Worm (Caenorhabditis elegans) whole organism, mixed stage, embryonic: ENCODE data around the gene F11A10.6.

Experiments
- M03D4.4 ChIP-seq: sonication (generic microtip); optimal IDR thresholded peaks from 2 replicates; lab custom pipeline; 2017; ENCODE audit warnings: mild to moderate bottlenecking, missing genetic modification characterization, missing compliant biosample characterization
- bed-3 ChIP-seq: fragments of 200-800 bp; sonication (Bioruptor generic); optimal IDR thresholded peaks from 3 replicates; lab custom pipeline; 2018; ENCODE audit warnings: mild to moderate bottlenecking, missing genetic modification characterization, moderate library complexity, missing compliant biosample characterization
- blmp-1 ChIP-seq: fragments of 150-350 bp; optimal IDR thresholded peaks from 2 replicates; lab custom pipeline; 2014; ENCODE audit warnings: missing biosample characterization, missing genetic modification characterization
- ceh-43 ChIP-seq: fragments of 200-800 bp; sonication (Bioruptor generic); optimal IDR thresholded peaks from 2 replicates; lab custom pipeline; 2018; ENCODE audit warnings: mild to moderate bottlenecking, missing genetic modification characterization, moderate library complexity, missing compliant biosample characterization
- ces-1 ChIP-seq: fragments of 150-350 bp; optimal IDR thresholded peaks from 2 replicates; lab custom pipeline; 2014; ENCODE audit warnings: missing biosample characterization, missing genetic modification reagents, missing genetic modification characterization
- cnd-1 ChIP-seq: fragments of 200-800 bp; sonication (Bioruptor generic); optimal IDR thresholded peaks from 2 replicates; lab custom pipeline; 2018; ENCODE audit warnings: mild to moderate bottlenecking, missing genetic modification characterization, missing compliant biosample characterization
- drap-1 ChIP-seq: fragments of 200-800 bp; sonication (Bioruptor generic); optimal IDR thresholded peaks from 3 replicates; lab custom pipeline; 2018; ENCODE audit warnings: mild to moderate bottlenecking, missing genetic modification characterization, missing compliant biosample characterization
- elt-1 ChIP-seq: sonication (generic microtip); optimal IDR thresholded peaks from 2 replicates; lab custom pipeline; 2017; ENCODE audit warnings: missing genetic modification characterization, mild to moderate bottlenecking, missing compliant biosample characterization, antibody characterized with exemption, moderate library complexity, borderline replicate concordance; ENCODE audit not compliant: insufficient read depth
- elt-3 ChIP-seq: fragments of 150-350 bp; optimal IDR thresholded peaks from 2 replicates; lab custom pipeline; 2014; ENCODE audit warnings: missing biosample characterization, missing genetic modification characterization
- flh-1 ChIP-seq: fragments of 200-800 bp; sonication (Bioruptor generic); optimal IDR thresholded peaks from 2 replicates; lab custom pipeline; 2018; ENCODE audit warnings: mild to moderate bottlenecking, missing genetic modification characterization, moderate library complexity, missing compliant biosample characterization
- hlh-1 ChIP-seq: fragments of 150-350 bp; optimal IDR thresholded peaks from 2 replicates; lab custom pipeline; 2014; ENCODE audit warnings: missing biosample characterization, missing genetic modification reagents, missing genetic modification characterization
- lin-13 ChIP-seq: fragments of 150-350 bp; optimal IDR thresholded peaks from 2 replicates; lab custom pipeline; 2014; ENCODE audit warnings: missing biosample characterization, missing genetic modification characterization
- lin-32 ChIP-seq: fragments of 200-800 bp; sonication (Bioruptor generic); optimal IDR thresholded peaks from 2 replicates; lab custom pipeline; 2018; ENCODE audit warnings: mild to moderate bottlenecking, missing genetic modification characterization, missing compliant biosample characterization
- lsy-2 ChIP-seq: fragments of 150-350 bp; optimal IDR thresholded peaks from 2 replicates; lab custom pipeline; 2014; ENCODE audit warnings: missing biosample characterization, missing genetic modification characterization
- mab-5 ChIP-seq: fragments of 150-350 bp; optimal IDR thresholded peaks from 2 replicates; lab custom pipeline; 2014; ENCODE audit warnings: missing biosample characterization, missing genetic modification characterization
- mep-1 ChIP-seq: fragments of 150-350 bp; optimal IDR thresholded peaks from 2 replicates; lab custom pipeline; 2017; ENCODE audit warnings: missing biosample characterization, missing genetic modification reagents, missing genetic modification characterization, inconsistent platforms
- mls-2 ChIP-seq: sonication (generic microtip); optimal IDR thresholded peaks from 2 replicates; lab custom pipeline; 2016; ENCODE audit warnings: mild to moderate bottlenecking, missing genetic modification characterization, moderate library complexity, missing compliant biosample characterization
- nhr-12 ChIP-seq: fragments of 150-350 bp; optimal IDR thresholded peaks from 2 replicates; lab custom pipeline; 2014; ENCODE audit warnings: missing biosample characterization, missing genetic modification characterization
- nhr-28 ChIP-seq: fragments of 150-350 bp; optimal IDR thresholded peaks from 2 replicates; lab custom pipeline; 2014; ENCODE audit warnings: missing biosample characterization, missing genetic modification characterization
- nhr-76 ChIP-seq: sonication (generic microtip); optimal IDR thresholded peaks from 2 replicates; lab custom pipeline; 2017; ENCODE audit warnings: missing biosample characterization, missing genetic modification characterization
- pha-4 ChIP-seq: fragments of 150-350 bp; optimal IDR thresholded peaks from 2 replicates; lab custom pipeline; 2018; ENCODE audit warnings: missing biosample characterization, missing genetic modification reagents, missing genetic modification characterization
- sem-2 ChIP-seq: fragments of 200-800 bp; sonication (Bioruptor generic); optimal IDR thresholded peaks from 2 replicates; lab custom pipeline; 2018; ENCODE audit warnings: mild to moderate bottlenecking, missing genetic modification characterization, missing compliant biosample characterization
- sptf-1 ChIP-seq: sonication (generic microtip); optimal IDR thresholded peaks from 2 replicates; lab custom pipeline; 2017; ENCODE audit warnings: mild to moderate bottlenecking, missing genetic modification characterization, moderate library complexity, missing compliant biosample characterization
- tbx-8 ChIP-seq: fragments of 200-800 bp; sonication (Bioruptor generic); optimal IDR thresholded peaks from 2 replicates; lab custom pipeline; 2018; ENCODE audit warnings: mild to moderate bottlenecking, missing genetic modification characterization, moderate library complexity, missing compliant biosample characterization
- unc-120 ChIP-seq: sonication (generic microtip); optimal IDR thresholded peaks from 2 replicates; lab custom pipeline; 2017; ENCODE audit warnings: missing genetic modification characterization, missing compliant biosample characterization; ENCODE audit not compliant: poor library complexity, severe bottlenecking
- unc-39 ChIP-seq: fragments of 150-350 bp; optimal IDR thresholded peaks from 2 replicates; lab custom pipeline; 2014; ENCODE audit warnings: missing biosample characterization, missing genetic modification characterization
- unc-62 ChIP-seq: fragments of 150-350 bp; optimal IDR thresholded peaks from 2 replicates; lab custom pipeline; 2014; ENCODE audit warnings: missing biosample characterization, missing genetic modification reagents, missing genetic modification characterization
- zip-8 ChIP-seq: fragments of 150-350 bp; optimal IDR thresholded peaks from 2 replicates; lab custom pipeline; 2014; ENCODE audit warnings: missing biosample characterization, missing genetic modification characterization

The F11A10.6 gene

ce11 chrIV:12051049-12051792 lies 38.2 kb downstream of the F11A10.6 start, which contains the start of the genes bre-5 and spt-5:
bre-5 (minus strand) TSS chrIV:12051215.
spt-5 (plus strand) TSS chrIV:12051491.
- TF ChIP-seq lsy-2 (tag; lab: Kevin White, UChicago) = peak; percentile 44
- TF ChIP-seq blmp-1 (tag; lab: Kevin White, UChicago) = no peak
- TF ChIP-seq bed-3 (GFP tag; lab: Kevin White, UChicago) = no peak
- peak; percentile 6 for TF ChIP-seq M03D4.4 (tag; lab: Kevin White, UChicago)
- no peak for TF ChIP-seq nhr-76 (tag; lab: Kevin White, UChicago)
- no peak for TF ChIP-seq unc-62 (GFP tag; lab: Kevin White, UChicago)
- TF ChIP-seq ces-1 (GFP tag; lab: Kevin White, UChicago) = no peak
- TF ChIP-seq, all 35 proteins: peak for 2

DNA sequence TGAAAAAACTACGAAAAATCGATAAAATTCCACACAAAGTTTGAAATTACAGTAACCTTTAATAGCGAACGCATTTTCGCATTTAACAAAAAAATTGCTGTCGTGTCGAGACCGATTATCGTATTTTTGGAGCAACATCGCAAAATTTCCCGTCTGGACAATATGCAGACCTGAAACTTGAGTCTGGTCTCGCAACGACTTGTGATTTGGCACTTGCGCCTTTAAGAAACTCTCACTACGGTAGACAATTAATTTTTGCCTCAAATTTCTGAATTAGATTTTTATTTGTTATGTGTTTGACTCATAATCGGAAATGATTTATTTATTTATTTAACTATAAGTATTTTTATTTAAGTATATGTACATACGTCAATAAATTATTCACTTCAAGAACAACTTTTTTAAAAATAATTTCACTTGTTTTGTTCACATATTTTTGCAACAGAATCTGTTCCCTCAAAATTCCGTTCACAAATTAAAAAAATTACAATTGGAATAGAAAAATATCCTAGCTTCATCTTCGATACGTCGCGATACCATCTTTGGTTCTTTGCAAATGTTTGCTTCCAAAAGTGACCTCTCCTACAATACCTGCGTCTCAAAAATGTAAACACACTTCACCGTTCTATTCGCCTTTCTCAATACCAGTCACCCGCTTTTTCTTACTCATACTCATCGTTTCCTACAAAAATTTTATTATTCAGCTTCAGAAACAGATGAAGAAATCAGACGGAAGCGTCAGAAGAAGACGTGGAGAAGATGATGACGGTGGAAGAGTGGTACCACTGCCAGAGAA lies 41.7 kb downstream of the F11A10.6 start, which contains the start of gene T12G3.4:
TSS of gene T12G3.4 (plus strand) at position 705 of the 796 bp plus-strand sequence.
- TF ChIP-seq nhr-28 (tag; lab: Kevin White, UChicago) (no peak), pha-4 (peak; percentile 57)

ce11 chrIV:12046524-12047203 lies 42.8 kb downstream of the F11A10.6 start, which contains the start of gene T12G3.2:
T12G3.2 (minus strand) TSS chrIV:12046967.
- TF ChIP-seq elt-3 (peak; percentile 19), cnd-1 (tag; lab: Kevin White, UChicago) (no peak)

ce11 chrIV:12044844-12045738 lies 44.4 kb downstream of the F11A10.6 start:
- TF ChIP-seq sem-2 (GFP tag; lab: Kevin White, UChicago) (no peak), tbx-8 (no peak), cnd-1 (tag; lab: Kevin White, UChicago) (no peak), nhr-12 (tag; lab: Kevin White, UChicago) (no peak), zip-8 (tag; lab: Kevin White, UChicago) (peak; percentile 84), sptf-1 (tag; lab: Kevin White, UChicago) (no peak), mep-1 (no peak), nhr-76 (tag; lab: Kevin White, UChicago) (no peak), elt-3 (no peak), unc-120 (no peak), unc-62 (GFP tag; lab: Kevin White, UChicago) (no peak), flh-1 (GFP tag; lab: Kevin White, UChicago) (no peak), hlh-1 (no peak), ces-1 (GFP tag; lab: Kevin White, UChicago) (no peak), elt-1 (tag; lab: Kevin White, UChicago) (peak; percentile 42), mls-2 (tag; lab: Kevin White, UChicago) (no peak), lin-13 (no peak), drap-1 (GFP tag; lab: Kevin White, UChicago) (no peak)

DNA sequence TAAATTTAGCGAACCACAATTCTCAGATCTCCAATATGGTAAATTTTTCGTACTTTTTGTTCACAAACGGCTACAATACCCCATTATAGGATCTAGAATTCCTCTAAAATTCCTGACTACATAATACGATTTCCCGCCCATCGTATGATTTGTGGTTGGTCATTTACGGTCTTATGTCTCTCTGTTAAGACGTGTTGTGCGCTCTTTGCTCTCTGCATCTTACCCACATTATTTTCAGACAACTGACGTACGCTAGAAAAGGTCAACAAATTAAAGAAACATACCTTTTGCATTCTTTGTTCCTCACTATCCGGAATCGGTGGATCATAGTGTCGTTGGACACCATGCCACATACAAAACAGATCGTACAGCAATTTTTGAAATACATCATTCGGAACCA lies 46.4 kb downstream of the F11A10.6 start:
- TF ChIP-seq bed-3 (GFP tag; lab: Kevin White, UChicago) (no peak), elt-3 (no peak), lin-32 (GFP tag; lab: Kevin White, UChicago) (no peak), flh-1 (GFP tag; lab: Kevin White, UChicago) (no peak), unc-62 (GFP tag; lab: Kevin White, UChicago) (no peak), unc-39 (no peak), ceh-43 (GFP tag; lab: Kevin White, UChicago) (no peak), ces-1 (GFP tag; lab: Kevin White, UChicago) (no peak), mls-2 (tag; lab: Kevin White, UChicago) (no peak), blmp-1 (tag; lab: Kevin White, UChicago) (no peak), elt-1 (tag; lab: Kevin White, UChicago) (no peak), M03D4.4 (tag; lab: Kevin White, UChicago) (no peak), nhr-76 (tag; lab: Kevin White, UChicago) (no peak), mep-1 (no peak), mab-5 (tag; lab: Kevin White, UChicago) (no peak), sem-2 (GFP tag; lab: Kevin White, UChicago) (no peak)
